Fruit fly (Drosophila melanogaster): ENCODE results near the gene CG7518.

Gene CG7518

dm6 chr3R:12981334-12982166, 16.3 kb upstream of the CG7518 start (continued):
- no peak for TF ChIP-seq Dif (GFP tag; optimal IDR thresholded peaks at IDR 0.05; ENCODE audit: partially characterized antibody)
- peak; percentile 63 for TF ChIP-seq fru (GFP tag; optimal IDR thresholded peaks at IDR 0.05)
- TF ChIP-seq lola (GFP tag; optimal IDR thresholded peaks at IDR 0.05), result no peak
- TF ChIP-seq woc (GFP tag; optimal IDR thresholded peaks at IDR 0.05), result no peak

DNA sequence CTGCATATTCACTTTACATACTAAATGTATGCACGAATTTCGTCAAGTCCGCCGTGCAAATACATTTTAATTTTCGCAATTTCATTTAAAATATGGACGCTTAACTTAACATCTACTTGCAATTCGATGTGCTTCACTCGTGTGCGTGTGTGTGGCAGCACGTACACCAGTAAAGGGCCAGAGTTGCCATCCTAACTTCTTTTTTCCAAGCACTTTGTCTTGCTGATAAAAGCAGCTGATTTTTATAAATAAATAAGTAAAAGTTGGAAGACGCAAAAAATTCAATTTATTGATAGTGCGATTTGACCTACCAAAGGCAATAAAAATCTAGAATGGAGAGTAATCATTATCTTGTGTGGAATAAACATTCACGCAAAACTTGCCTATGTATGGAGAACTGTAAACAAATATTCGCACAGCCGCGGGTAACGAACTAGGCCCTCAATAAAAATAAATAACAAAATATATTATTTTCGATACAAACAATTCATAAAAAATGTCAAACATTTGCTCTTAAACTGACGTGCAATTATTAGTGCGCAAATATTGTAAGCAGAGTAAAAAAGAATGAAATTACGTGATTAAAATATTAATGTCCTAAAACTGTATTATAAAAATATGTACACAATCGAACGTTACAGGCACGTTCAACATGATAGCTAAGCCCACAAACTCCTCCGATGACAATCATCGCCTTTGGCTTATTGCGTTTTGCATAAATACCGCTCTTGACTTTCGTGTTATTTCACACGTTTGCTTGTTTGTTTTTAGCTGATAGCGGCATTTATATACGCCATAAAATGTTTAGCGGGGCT, 15.5 kb upstream of the CG7518 start:
- TF ChIP-seq brk (GFP tag; optimal IDR thresholded peaks at IDR 0.05) (peak; percentile 45), h (GFP tag; optimal IDR thresholded peaks at IDR 0.05) (peak; percentile 62), psq (GFP tag; optimal IDR thresholded peaks at IDR 0.05) (peak; percentile 60), dl (GFP tag; optimal IDR thresholded peaks at IDR 0.05; ENCODE audit: insufficient read depth in 1 of 2, partially characterized antibody in 2 of 2) (no peak), Hr83 (GFP tag; optimal IDR thresholded peaks at IDR 0.05; ENCODE audit: poor library complexity, severe bottlenecking) (peak; percentile 30), N (GFP tag; optimal IDR thresholded peaks at IDR 0.05) (no peak), rgr (GFP tag; optimal IDR thresholded peaks at IDR 0.05) (peak; percentile 67), Hnf4 (GFP tag; optimal IDR thresholded peaks at IDR 0.05) (peak; percentile 24), Jra (GFP tag; optimal IDR thresholded peaks at IDR 0.05) (no peak), foxo (GFP tag; optimal IDR thresholded peaks at IDR 0.05) (peak in 1 of 2 experiments; percentile 65), HLH106 (tag; optimal IDR thresholded peaks at IDR 0.05) (peak; percentile 70), br (GFP tag; optimal IDR thresholded peaks at IDR 0.05) (peak; percentile 38), lola (GFP tag; optimal IDR thresholded peaks at IDR 0.05) (no peak), CG32264 (GFP tag; optimal IDR thresholded peaks at IDR 0.05) (no peak), ey (GFP tag; optimal IDR thresholded peaks at IDR 0.05) (peak; percentile 43), CrebA (GFP tag; optimal IDR thresholded peaks at IDR 0.05; ENCODE audit: borderline replicate concordance) (no peak), sv (GFP tag; optimal IDR thresholded peaks at IDR 0.05) (peak; percentile 47), Sp1 (GFP tag; optimal IDR thresholded peaks at IDR 0.05) (peak; percentile 61), woc (GFP tag; optimal IDR thresholded peaks at IDR 0.05) (peak; percentile 59), CG9705 (GFP tag; optimal IDR thresholded peaks at IDR 0.05) (peak; percentile 33), GATAd (GFP tag; optimal IDR thresholded peaks at IDR 0.05) (no peak), Dfd (GFP tag; optimal IDR thresholded peaks at IDR 0.05) (no peak), Mio (GFP tag; optimal IDR thresholded peaks at IDR 0.05) (no peak), OdsH (GFP tag; optimal IDR thresholded peaks at IDR 0.05) (peak; percentile 62), fru (GFP tag; optimal IDR thresholded peaks at IDR 0.05) (peak; percentile 63), sage (GFP tag; optimal IDR thresholded peaks at IDR 0.05) (peak; percentile 43), Rel (GFP tag; optimal IDR thresholded peaks at IDR 0.05) (no peak), Rel (tag; optimal IDR thresholded peaks at IDR 0.05) (peak; percentile 54)

DNA sequence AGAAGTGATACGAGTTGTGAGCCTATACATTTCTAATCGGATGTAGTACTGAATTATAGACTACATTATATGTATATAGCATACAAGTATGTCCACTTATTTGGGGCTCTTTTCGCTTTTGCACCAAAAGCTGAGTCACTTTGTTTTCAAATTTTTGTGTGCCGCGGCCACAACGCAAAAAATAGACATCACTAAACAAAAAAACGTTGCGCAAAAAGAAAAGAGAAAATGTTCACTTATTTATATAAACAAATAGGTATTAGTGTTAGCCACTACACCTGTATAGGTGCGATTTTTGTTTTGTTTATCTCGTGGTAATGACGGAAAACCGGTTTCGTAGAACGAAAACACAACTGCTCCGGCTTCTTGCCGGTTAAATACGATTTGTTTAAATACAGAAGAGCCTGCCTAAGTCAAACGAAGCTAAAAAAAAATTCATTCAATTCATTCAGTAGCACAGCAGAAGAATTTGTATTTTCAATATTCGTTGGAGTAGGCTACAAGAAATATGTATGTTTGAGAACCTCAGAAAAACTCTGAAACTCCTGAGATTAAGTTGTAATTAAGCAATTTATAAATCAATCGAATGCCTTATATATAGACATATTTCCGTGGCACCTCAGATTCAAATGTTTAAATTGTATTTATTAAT, 14.8 kb upstream of the CG7518 start:
- TF ChIP-seq pan (optimal IDR thresholded peaks at IDR 0.05) (no peak), dsf (GFP tag; optimal IDR thresholded peaks at IDR 0.05; ENCODE audit: borderline replicate concordance) (no peak), br (GFP tag; optimal IDR thresholded peaks at IDR 0.05) (no peak), woc (GFP tag; optimal IDR thresholded peaks at IDR 0.05) (no peak), GATAd (GFP tag; optimal IDR thresholded peaks at IDR 0.05) (no peak), tai (GFP tag; optimal IDR thresholded peaks at IDR 0.05) (no peak), Myc (optimal IDR thresholded peaks at IDR 0.05) (no peak), CG32264 (GFP tag; optimal IDR thresholded peaks at IDR 0.05) (no peak), HLH106 (tag; optimal IDR thresholded peaks at IDR 0.05) (no peak), Abd-B (GFP tag; optimal IDR thresholded peaks at IDR 0.05) (no peak), lola (GFP tag; optimal IDR thresholded peaks at IDR 0.05) (no peak), Sp1 (GFP tag; optimal IDR thresholded peaks at IDR 0.05) (no peak), fru (GFP tag; optimal IDR thresholded peaks at IDR 0.05) (no peak), Mio (GFP tag; optimal IDR thresholded peaks at IDR 0.05) (no peak), Hnf4 (GFP tag; optimal IDR thresholded peaks at IDR 0.05) (no peak)
